Fruit fly (Drosophila melanogaster) whole organism, embryonic: ENCODE data around the gene Tbcd.

Experiments used
- Awh ChIP-seq: fragments of 200-800 bp; sonication (Bioruptor generic); IDR thresholded peaks from 2 replicates; pipeline ENCODE4, ENCODE4 v1.3.6; 2022; ENCODE audit warnings: missing biosample characterization, missing genetic modification characterization
- CG11723 ChIP-seq: fragments of 200-800 bp; sonication (Bioruptor generic); optimal IDR thresholded peaks from 2 replicates; lab custom pipeline; 2017; ENCODE audit warnings: missing biosample characterization, mild to moderate bottlenecking, missing genetic modification characterization
- CG12155 ChIP-seq: fragments of 200-800 bp; sonication (Bioruptor generic); optimal IDR thresholded peaks from 3 replicates; lab custom pipeline; 2016; ENCODE audit warnings: missing biosample characterization, missing genetic modification characterization
- CG13424 ChIP-seq: fragments of 200-800 bp; sonication (Bioruptor generic); optimal IDR thresholded peaks from 2 replicates; lab custom pipeline; 2019; ENCODE audit warnings: missing biosample characterization, mild to moderate bottlenecking, missing genetic modification characterization, moderate library complexity
- CG14441 ChIP-seq: fragments of 200-800 bp; sonication (Bioruptor generic); IDR thresholded peaks from 2 replicates; pipeline ENCODE4 v1.3.6; 2022; ENCODE audit warnings: missing biosample characterization, missing genetic modification characterization
- CG8290 ChIP-seq, 3 experiments: fragments of 200-800 bp; sonication (Bioruptor generic); optimal IDR thresholded peaks; 2 replicates each; lab custom pipeline; 2016 to 2019; ENCODE audit warnings: missing biosample characterization in 3 of 3, missing genetic modification characterization in 3 of 3, mild to moderate bottlenecking in 2 of 3, moderate library complexity in 1 of 3
- Dref ChIP-seq: fragments of 200-800 bp; sonication (Bioruptor generic); IDR thresholded peaks from 2 replicates; pipeline ENCODE4 v1.3.6; 2022; ENCODE audit warnings: missing biosample characterization, missing genetic modification characterization
- NFAT ChIP-seq: fragments of 200-800 bp; sonication (Bioruptor generic); IDR thresholded peaks from 2 replicates; pipeline ENCODE4 v1.3.6; 2022; ENCODE audit warnings: missing biosample characterization, missing genetic modification characterization
- br ChIP-seq: fragments of >200 bp; optimal IDR thresholded peaks from 2 replicates; lab custom pipeline; 2017
- ftz-f1 ChIP-seq: fragments of 200-800 bp; sonication (Bioruptor generic); optimal IDR thresholded peaks from 2 replicates; lab custom pipeline; 2016; ENCODE audit warnings: missing biosample characterization, missing genetic modification characterization
- psq ChIP-seq: fragments of 200-800 bp; sonication (Bioruptor generic); optimal IDR thresholded peaks from 2 replicates; lab custom pipeline; 2017; ENCODE audit warnings: missing biosample characterization, missing genetic modification characterization
- pzg ChIP-seq: fragments of 200-800 bp; sonication (Bioruptor generic); optimal IDR thresholded peaks from 3 replicates; lab custom pipeline; 2018; ENCODE audit warnings: missing biosample characterization, mild to moderate bottlenecking, missing genetic modification characterization, moderate library complexity
- toy ChIP-seq: fragments of 200-800 bp; sonication (Bioruptor generic); IDR thresholded peaks from 2 replicates; pipeline ENCODE4 v1.3.6; 2022; ENCODE audit warnings: missing biosample characterization, missing genetic modification characterization
- yki ChIP-seq: fragments of >200 bp; optimal IDR thresholded peaks from 3 replicates; lab custom pipeline; 2018

- TF ChIP-seq CG11723 (GFP tag; lab: Kevin White, UChicago) (no peak), yki (no peak), toy (GFP tag; lab: Robert Waterston, UW) (no peak), Dref (GFP tag; lab: Robert Waterston, UW) (no peak), ftz-f1 (GFP tag; lab: Kevin White, UChicago) (no peak), NFAT (GFP tag; lab: Robert Waterston, UW) (no peak), Awh (no peak), CG13424 (tag; lab: Kevin White, UChicago) (peak; percentile 32), pzg (GFP tag; lab: Kevin White, UChicago) (no peak), psq (no peak), CG8290 (GFP tag; optimal IDR thresholded peaks at IDR 0.05; lab: Kevin White, UChicago) (no peak), CG8290 (tag; optimal IDR thresholded peaks at IDR 0.05; lab: Kevin White, UChicago) (peak in 1 of 2 experiments; percentile 57), br (lab: Kevin White, UChicago) (no peak), CG12155 (GFP tag; lab: Kevin White, UChicago) (no peak), CG14441 (GFP tag; lab: Robert Waterston, UW) (no peak)
Observed at dm6 chr2L:2168184-2168893, 21.0 kb downstream of the Tbcd start.
